Fruit fly (Drosophila melanogaster) whole organism, embryonic: ENCODE data around the gene CG44355.

Experiments
- B-H1 ChIP-seq: fragments of 200-800 bp; sonication (Bioruptor generic); IDR thresholded peaks from 3 replicates; pipeline ENCODE4 v1.3.6; 2022; ENCODE audit warnings: missing biosample characterization, missing genetic modification characterization
- CG10147 ChIP-seq: fragments of 200-800 bp; sonication (Bioruptor generic); optimal IDR thresholded peaks from 2 replicates; lab custom pipeline; 2019; ENCODE audit warnings: missing biosample characterization, mild to moderate bottlenecking, missing genetic modification characterization, moderate library complexity
- CG10267 ChIP-seq: fragments of 200-800 bp; sonication (Bioruptor generic); optimal IDR thresholded peaks from 2 replicates; lab custom pipeline; 2018; ENCODE audit warnings: missing biosample characterization, mild to moderate bottlenecking, missing genetic modification characterization, moderate library complexity
- CG11093 ChIP-seq: fragments of 200-800 bp; sonication (Bioruptor generic); IDR thresholded peaks from 3 replicates; pipeline ENCODE4 v1.3.6; 2022; ENCODE audit warnings: missing biosample characterization, missing genetic modification characterization
- CG11504 ChIP-seq: fragments of 200-800 bp; sonication (Bioruptor generic); optimal IDR thresholded peaks from 3 replicates; lab custom pipeline; 2019; ENCODE audit warnings: missing biosample characterization, mild to moderate bottlenecking, missing genetic modification characterization, moderate library complexity
- CG12744 ChIP-seq: fragments of 200-800 bp; sonication (Bioruptor generic); optimal IDR thresholded peaks from 2 replicates; lab custom pipeline; 2016; ENCODE audit warnings: missing biosample characterization, missing genetic modification characterization
- CG16863 ChIP-seq: fragments of 200-800 bp; sonication (Bioruptor generic); optimal IDR thresholded peaks from 3 replicates; lab custom pipeline; 2016; ENCODE audit warnings: missing biosample characterization, missing genetic modification characterization
- CG17361 ChIP-seq: fragments of 200-800 bp; sonication (Bioruptor generic); IDR thresholded peaks from 3 replicates; pipeline ENCODE4 v1.3.6; 2022; ENCODE audit warnings: missing biosample characterization, missing genetic modification characterization
- CG17829 ChIP-seq: fragments of 200-800 bp; optimal IDR thresholded peaks from 2 replicates; lab custom pipeline; 2019; ENCODE audit warnings: missing biosample characterization, mild to moderate bottlenecking, missing genetic modification characterization, moderate library complexity
- CG17912 ChIP-seq: fragments of 200-800 bp; sonication (Bioruptor generic); optimal IDR thresholded peaks from 2 replicates; lab custom pipeline; 2018; ENCODE audit warnings: missing biosample characterization, mild to moderate bottlenecking, missing genetic modification characterization
- CG1832 ChIP-seq: fragments of 200-800 bp; sonication (Bioruptor generic); optimal IDR thresholded peaks from 2 replicates; lab custom pipeline; 2017; ENCODE audit warnings: missing biosample characterization, mild to moderate bottlenecking, missing genetic modification characterization, inconsistent platforms
- CG18764 ChIP-seq: fragments of 200-800 bp; sonication (Bioruptor generic); optimal IDR thresholded peaks from 3 replicates; lab custom pipeline; 2016; ENCODE audit warnings: missing biosample characterization, missing genetic modification characterization
- CG2120 ChIP-seq: fragments of 200-800 bp; sonication (Bioruptor generic); optimal IDR thresholded peaks from 3 replicates; lab custom pipeline; 2016; ENCODE audit warnings: missing biosample characterization, missing genetic modification characterization
- CG2199 ChIP-seq: fragments of 200-800 bp; sonication (Bioruptor generic); IDR thresholded peaks from 3 replicates; pipeline ENCODE4 v1.3.6; 2022; ENCODE audit warnings: missing biosample characterization, missing genetic modification characterization
- CG30431 ChIP-seq: fragments of 200-800 bp; sonication (Bioruptor generic); optimal IDR thresholded peaks from 2 replicates; lab custom pipeline; 2017; ENCODE audit warnings: missing biosample characterization, missing genetic modification characterization
- CG32532 ChIP-seq: fragments of 200-800 bp; sonication (Bioruptor generic); IDR thresholded peaks from 2 replicates; pipeline ENCODE4 v1.3.6; 2022; ENCODE audit warnings: missing biosample characterization, missing genetic modification characterization
- CG33213 ChIP-seq: fragments of 200-800 bp; sonication (Bioruptor generic); optimal IDR thresholded peaks from 3 replicates; lab custom pipeline; 2016; ENCODE audit warnings: missing biosample characterization, missing genetic modification characterization
- CG3838 ChIP-seq: fragments of 200-800 bp; sonication (Bioruptor generic); optimal IDR thresholded peaks from 3 replicates; lab custom pipeline; 2016; ENCODE audit warnings: missing biosample characterization, missing genetic modification characterization
- CG4730 ChIP-seq: fragments of 200-800 bp; sonication (Bioruptor generic); IDR thresholded peaks from 2 replicates; pipeline ENCODE4 v1.3.6; 2022; ENCODE audit warnings: missing biosample characterization, missing genetic modification characterization
- CG5953 ChIP-seq: fragments of 200-800 bp; sonication (Bioruptor generic); IDR thresholded peaks from 2 replicates; pipeline ENCODE4 v1.3.6; 2022; ENCODE audit warnings: missing biosample characterization, missing genetic modification characterization
- CG6175 ChIP-seq: fragments of 200-800 bp; sonication (Bioruptor generic); IDR thresholded peaks from 3 replicates; pipeline ENCODE4 v1.3.6; 2022; ENCODE audit warnings: missing biosample characterization, missing genetic modification characterization
- CG6683 ChIP-seq: fragments of 200-800 bp; sonication (Bioruptor generic); optimal IDR thresholded peaks from 2 replicates; lab custom pipeline; 2017; ENCODE audit warnings: missing biosample characterization, mild to moderate bottlenecking, missing genetic modification characterization, missing genetic modification reagents
- CG7839 ChIP-seq: fragments of 200-800 bp; sonication (Bioruptor generic); optimal IDR thresholded peaks from 3 replicates; lab custom pipeline; 2018; ENCODE audit warnings: missing biosample characterization, mild to moderate bottlenecking, missing genetic modification characterization, moderate library complexity
- CG7963 ChIP-seq: fragments of 200-800 bp; sonication (Bioruptor generic); IDR thresholded peaks from 3 replicates; pipeline ENCODE4 v1.3.6; 2022; ENCODE audit warnings: missing biosample characterization, missing genetic modification characterization; ENCODE audit not compliant: partially characterized antibody
- CG8359 ChIP-seq: fragments of 200-800 bp; sonication (Bioruptor generic); optimal IDR thresholded peaks from 2 replicates; lab custom pipeline; 2017; ENCODE audit warnings: missing biosample characterization, mild to moderate bottlenecking, missing genetic modification characterization, borderline replicate concordance
- CG8765 ChIP-seq: fragments of 200-800 bp; sonication (Bioruptor generic); IDR thresholded peaks from 2 replicates; pipeline ENCODE4 v1.3.6; 2022; ENCODE audit warnings: missing biosample characterization, missing genetic modification characterization
- CG9797 ChIP-seq: fragments of 200-800 bp; sonication (Bioruptor generic); optimal IDR thresholded peaks from 3 replicates; lab custom pipeline; 2018; ENCODE audit warnings: missing biosample characterization, mild to moderate bottlenecking, missing genetic modification characterization
- Dip3 ChIP-seq: fragments of 200-800 bp; sonication (Bioruptor generic); optimal IDR thresholded peaks from 3 replicates; lab custom pipeline; 2016; ENCODE audit warnings: missing biosample characterization, missing genetic modification characterization
- HHEX ChIP-seq: fragments of 200-800 bp; sonication (Bioruptor generic); optimal IDR thresholded peaks from 3 replicates; lab custom pipeline; 2017; ENCODE audit warnings: missing biosample characterization, mild to moderate bottlenecking, missing genetic modification characterization, missing genetic modification reagents
- HLH4C ChIP-seq: fragments of 200-800 bp; sonication (Bioruptor generic); IDR thresholded peaks from 3 replicates; pipeline ENCODE4 v1.3.6; 2022; ENCODE audit warnings: missing biosample characterization, missing genetic modification characterization; ENCODE audit not compliant: partially characterized antibody
- HLHmδ ChIP-seq: fragments of 200-800 bp; sonication (Bioruptor generic); optimal IDR thresholded peaks from 2 replicates; lab custom pipeline; 2018; ENCODE audit warnings: missing biosample characterization, mild to moderate bottlenecking, missing genetic modification characterization, moderate library complexity
- Mes4 ChIP-seq: fragments of 200-800 bp; sonication (Bioruptor generic); optimal IDR thresholded peaks from 2 replicates; lab custom pipeline; 2016; ENCODE audit warnings: missing biosample characterization, missing genetic modification characterization
- Mrtf ChIP-seq: fragments of 200-800 bp; sonication (Bioruptor generic); IDR thresholded peaks from 3 replicates; pipeline ENCODE4 v1.3.6; 2022; ENCODE audit warnings: missing biosample characterization, missing genetic modification characterization
- NC2α ChIP-seq: fragments of 200-800 bp; sonication (Bioruptor generic); optimal IDR thresholded peaks from 2 replicates; lab custom pipeline; 2016; ENCODE audit warnings: missing biosample characterization, missing genetic modification characterization
- Poxn ChIP-seq: fragments of 200-800 bp; sonication (Bioruptor generic); IDR thresholded peaks from 2 replicates; pipeline ENCODE4 v1.3.6; 2022; ENCODE audit warnings: missing biosample characterization, missing genetic modification characterization
- Stat92E ChIP-seq, 3 experiments: fragments of >200 bp in 2 of 3; fragments of 200-800 bp in 1 of 3; sonication (Bioruptor generic) in 1 of 3; optimal IDR thresholded peaks; 2 replicates each; lab custom pipeline; 2017 to 2019; ENCODE audit warnings: missing biosample characterization in 3 of 3, missing genetic modification characterization in 3 of 3, mild to moderate bottlenecking in 1 of 3, moderate library complexity in 1 of 3
- Usf ChIP-seq: fragments of 200-800 bp; sonication (Bioruptor generic); optimal IDR thresholded peaks from 2 replicates; lab custom pipeline; 2017; ENCODE audit warnings: missing genotype, missing biosample characterization, missing genetic modification characterization
- Xrp1 ChIP-seq: fragments of 200-800 bp; sonication (Bioruptor generic); IDR thresholded peaks from 2 replicates; pipeline ENCODE4 v1.3.6; 2022; ENCODE audit warnings: missing biosample characterization, missing genetic modification characterization
- ems ChIP-seq: fragments of 200-800 bp; sonication (Bioruptor generic); optimal IDR thresholded peaks from 3 replicates; lab custom pipeline; 2016; ENCODE audit warnings: missing biosample characterization, missing genetic modification characterization
- fd3F ChIP-seq: fragments of 200-800 bp; sonication (Bioruptor generic); optimal IDR thresholded peaks from 2 replicates; lab custom pipeline; 2018; ENCODE audit warnings: missing biosample characterization, mild to moderate bottlenecking, missing genetic modification characterization, moderate library complexity
- her ChIP-seq: fragments of 200-800 bp; sonication (Bioruptor generic); optimal IDR thresholded peaks from 2 replicates; lab custom pipeline; 2016; ENCODE audit warnings: missing biosample characterization, missing genetic modification characterization
- lmd ChIP-seq: fragments of 200-800 bp; sonication (Bioruptor generic); IDR thresholded peaks from 2 replicates; pipeline ENCODE4 v1.3.6; 2022; ENCODE audit warnings: missing biosample characterization, missing genetic modification characterization
- mam ChIP-seq: fragments of 200-800 bp; sonication (Bioruptor generic); optimal IDR thresholded peaks from 3 replicates; lab custom pipeline; 2016; ENCODE audit warnings: missing biosample characterization, missing genetic modification characterization
- mirr ChIP-seq: fragments of 200-800 bp; sonication (Bioruptor generic); optimal IDR thresholded peaks from 3 replicates; lab custom pipeline; 2018; ENCODE audit warnings: missing biosample characterization, mild to moderate bottlenecking, missing genetic modification characterization
- nmo ChIP-seq: fragments of 200-800 bp; sonication (Bioruptor generic); optimal IDR thresholded peaks from 2 replicates; lab custom pipeline; 2018; ENCODE audit warnings: missing biosample characterization, mild to moderate bottlenecking, missing genetic modification characterization, moderate library complexity
- psq ChIP-seq: fragments of 200-800 bp; sonication (Bioruptor generic); optimal IDR thresholded peaks from 2 replicates; lab custom pipeline; 2017; ENCODE audit warnings: missing biosample characterization, missing genetic modification characterization
- ranshi ChIP-seq: fragments of 200-800 bp; sonication (Bioruptor generic); IDR thresholded peaks from 2 replicates; pipeline ENCODE4 v1.3.6; 2022; ENCODE audit warnings: missing biosample characterization, missing genetic modification characterization
- repo ChIP-seq: fragments of 200-800 bp; sonication (Bioruptor generic); optimal IDR thresholded peaks from 2 replicates; lab custom pipeline; 2016; ENCODE audit warnings: missing biosample characterization, missing genetic modification characterization
- rib ChIP-seq: fragments of 200-800 bp; sonication (Bioruptor generic); IDR thresholded peaks from 2 replicates; pipeline ENCODE4 v1.3.6; 2022; ENCODE audit warnings: missing biosample characterization, missing genetic modification characterization
- stc ChIP-seq: fragments of 200-800 bp; sonication (Bioruptor generic); IDR thresholded peaks from 2 replicates; pipeline ENCODE4 v1.3.6; 2022; ENCODE audit warnings: missing biosample characterization, missing genetic modification characterization
- unc-4 ChIP-seq: fragments of 200-800 bp; sonication (Bioruptor generic); IDR thresholded peaks from 2 replicates; pipeline ENCODE4 v1.3.6; 2022; ENCODE audit warnings: missing biosample characterization, missing genetic modification characterization; ENCODE audit not compliant: partially characterized antibody

The CG44355 gene

DNA sequence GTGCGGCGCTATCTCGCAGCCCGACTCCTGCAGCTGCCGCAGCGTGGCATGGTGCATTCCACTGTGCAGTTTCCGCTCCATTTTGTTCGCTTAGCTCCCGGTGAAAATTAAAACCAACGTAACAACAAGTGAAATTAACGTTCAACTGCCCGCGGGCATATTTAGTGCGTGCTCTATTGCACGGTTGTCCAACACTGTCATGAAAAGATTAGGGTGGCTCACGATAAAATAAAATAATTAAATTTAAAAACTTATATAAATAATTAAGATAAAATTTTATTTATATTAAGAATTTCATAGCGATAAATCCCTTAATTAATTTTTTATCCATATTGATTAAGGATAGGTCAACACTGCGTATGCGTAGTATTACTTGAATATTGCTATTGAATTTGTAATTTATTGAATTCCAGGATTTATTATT is 39.4 kb upstream of the CG44355 start, which contains the start of gene Pbgs (continued):
- TF ChIP-seq CG12744 (GFP tag; lab: Kevin White, UChicago) (no peak), mirr (GFP tag; lab: Kevin White, UChicago) (no peak), CG8765 (GFP tag; lab: Robert Waterston, UW) (no peak), CG17361 (peak; percentile 76), CG6683 (GFP tag; lab: Kevin White, UChicago) (no peak), Stat92E (GFP tag; optimal IDR thresholded peaks at IDR 0.05; lab: Kevin White, UChicago) (no peak), CG30431 (no peak), CG5953 (GFP tag; lab: Robert Waterston, UW) (no peak), Mes4 (no peak), Usf (GFP tag; lab: Kevin White, UChicago) (no peak), repo (no peak), fd3F (GFP tag; lab: Kevin White, UChicago) (no peak), ranshi (GFP tag; lab: Robert Waterston, UW) (peak; percentile 8; the same call in 1 of the 2 replicates), CG11504 (peak; percentile 78), HLHmδ (no peak), CG10147 (GFP tag; lab: Kevin White, UChicago) (peak; percentile 53), rib (GFP tag; lab: Robert Waterston, UW) (no peak), CG3838 (GFP tag; lab: Kevin White, UChicago) (no peak), Dip3 (GFP tag; lab: Kevin White, UChicago) (no peak), stc (peak; percentile 72), CG7839 (tag; lab: Kevin White, UChicago) (peak; percentile 77), CG33213 (GFP tag; lab: Kevin White, UChicago) (no peak), CG6175 (GFP tag; lab: Robert Waterston, UW) (no peak), CG1832 (no peak), psq (no peak), CG17829 (peak; percentile 85), CG9797 (GFP tag; lab: Kevin White, UChicago) (peak; percentile 53), CG10267 (tag; lab: Kevin White, UChicago) (peak; percentile 85), ems (GFP tag; lab: Kevin White, UChicago) (peak; percentile 7), CG11093 (GFP tag; lab: Robert Waterston, UW) (no peak), lmd (GFP tag; lab: Robert Waterston, UW) (peak; percentile 14; the same call in 1 of the 2 replicates), HLH4C (GFP tag; lab: Robert Waterston, UW) (no peak), unc-4 (GFP tag; lab: Robert Waterston, UW) (no peak), CG2120 (GFP tag; lab: Kevin White, UChicago) (no peak), HHEX (peak; percentile 59), CG8359 (peak; percentile 25), Poxn (no peak), her (GFP tag; lab: Kevin White, UChicago) (no peak), CG32532 (GFP tag; lab: Robert Waterston, UW) (peak; percentile 64), B-H1 (GFP tag; lab: Robert Waterston, UW) (peak; percentile 15; the same call in 1 of the 3 replicates), CG2199 (GFP tag; lab: Robert Waterston, UW) (0 out of 3 replicates have a peak, but pooled peaks have one; percentile 44), NC2α (GFP tag; lab: Kevin White, UChicago) (no peak), Mrtf (no peak), CG4730 (no peak), CG18764 (GFP tag; lab: Kevin White, UChicago) (peak; percentile 7), CG7963 (GFP tag; lab: Robert Waterston, UW) (no peak), nmo (GFP tag; lab: Kevin White, UChicago) (peak; percentile 69), CG17912 (GFP tag; lab: Kevin White, UChicago) (no peak), Xrp1 (GFP tag; lab: Robert Waterston, UW) (peak; percentile 83), mam (GFP tag; lab: Kevin White, UChicago) (no peak), CG16863 (GFP tag; lab: Kevin White, UChicago) (no peak)
